Fruit fly (Drosophila melanogaster) whole organism, embryonic: ENCODE measurements around the gene ebd1.

Source experiments
- Asciz ChIP-seq: fragments of 200-800 bp; sonication (Bioruptor generic); optimal IDR thresholded peaks from 2 replicates; lab custom pipeline; 2017; ENCODE audit warnings: missing biosample characterization, mild to moderate bottlenecking, missing genetic modification characterization, missing genetic modification reagents
- Awh ChIP-seq: fragments of 200-800 bp; sonication (Bioruptor generic); IDR thresholded peaks from 2 replicates; pipeline ENCODE4, ENCODE4 v1.3.6; 2022; ENCODE audit warnings: missing biosample characterization, missing genetic modification characterization
- Bdp1 ChIP-seq: fragments of 200-800 bp; sonication (Bioruptor generic); optimal IDR thresholded peaks from 3 replicates; lab custom pipeline; 2016; ENCODE audit warnings: missing biosample characterization, missing genetic modification characterization
- CG10274 ChIP-seq: fragments of 200-800 bp; sonication (Bioruptor generic); optimal IDR thresholded peaks from 3 replicates; lab custom pipeline; 2017; ENCODE audit warnings: missing biosample characterization, mild to moderate bottlenecking, missing genetic modification characterization
- CG10366 ChIP-seq: fragments of 200-800 bp; sonication (Bioruptor generic); IDR thresholded peaks from 2 replicates; pipeline ENCODE4 v1.3.6; 2022; ENCODE audit warnings: missing biosample characterization, missing genetic modification characterization
- CG10654 ChIP-seq: fragments of 200-800 bp; sonication (Bioruptor generic); optimal IDR thresholded peaks from 2 replicates; lab custom pipeline; 2016; ENCODE audit warnings: missing biosample characterization, missing genetic modification characterization
- CG11093 ChIP-seq: fragments of 200-800 bp; sonication (Bioruptor generic); IDR thresholded peaks from 3 replicates; pipeline ENCODE4 v1.3.6; 2022; ENCODE audit warnings: missing biosample characterization, missing genetic modification characterization
- CG11456 ChIP-seq: fragments of 200-800 bp; sonication (Bioruptor generic); IDR thresholded peaks from 3 replicates; pipeline ENCODE4 v1.3.6; 2022; ENCODE audit warnings: missing biosample characterization, missing genetic modification characterization
- CG14050 ChIP-seq: fragments of 200-800 bp; sonication (Bioruptor generic); IDR thresholded peaks from 3 replicates; pipeline ENCODE4 v1.3.6; 2022; ENCODE audit warnings: missing biosample characterization, missing genetic modification characterization
- CG14860 ChIP-seq: fragments of 200-800 bp; sonication (Bioruptor generic); IDR thresholded peaks from 3 replicates; pipeline ENCODE4 v1.3.6; 2022; ENCODE audit warnings: missing biosample characterization, missing genetic modification characterization; ENCODE audit not compliant: partially characterized antibody
- CG1647 ChIP-seq: fragments of 200-800 bp; sonication (Bioruptor generic); optimal IDR thresholded peaks from 3 replicates; lab custom pipeline; 2016; ENCODE audit warnings: missing biosample characterization, missing genetic modification characterization
- CG16863 ChIP-seq: fragments of 200-800 bp; sonication (Bioruptor generic); optimal IDR thresholded peaks from 3 replicates; lab custom pipeline; 2016; ENCODE audit warnings: missing biosample characterization, missing genetic modification characterization
- CG2120 ChIP-seq: fragments of 200-800 bp; sonication (Bioruptor generic); optimal IDR thresholded peaks from 3 replicates; lab custom pipeline; 2016; ENCODE audit warnings: missing biosample characterization, missing genetic modification characterization
- CG2199 ChIP-seq: fragments of 200-800 bp; sonication (Bioruptor generic); IDR thresholded peaks from 3 replicates; pipeline ENCODE4 v1.3.6; 2022; ENCODE audit warnings: missing biosample characterization, missing genetic modification characterization
- CG2875 ChIP-seq: fragments of 200-800 bp; sonication (Bioruptor generic); optimal IDR thresholded peaks from 2 replicates; lab custom pipeline; 2017; ENCODE audit warnings: missing biosample characterization, mild to moderate bottlenecking, missing genetic modification characterization, missing genetic modification reagents
- CG31441 ChIP-seq: fragments of 200-800 bp; sonication (Bioruptor generic); IDR thresholded peaks from 2 replicates; pipeline ENCODE4 v1.3.6; 2022; ENCODE audit warnings: missing biosample characterization, missing genetic modification characterization
- CG33213 ChIP-seq: fragments of 200-800 bp; sonication (Bioruptor generic); optimal IDR thresholded peaks from 3 replicates; lab custom pipeline; 2016; ENCODE audit warnings: missing biosample characterization, missing genetic modification characterization
- CG3838 ChIP-seq: fragments of 200-800 bp; sonication (Bioruptor generic); optimal IDR thresholded peaks from 3 replicates; lab custom pipeline; 2016; ENCODE audit warnings: missing biosample characterization, missing genetic modification characterization
- CG4328 ChIP-seq: fragments of 200-800 bp; sonication (Bioruptor generic); optimal IDR thresholded peaks from 3 replicates; lab custom pipeline; 2017; ENCODE audit warnings: missing biosample characterization, missing genetic modification reagents, missing genetic modification characterization
- CG4360 ChIP-seq: fragments of 200-800 bp; sonication (Bioruptor generic); IDR thresholded peaks from 2 replicates; pipeline ENCODE4 v1.3.6; 2022; ENCODE audit warnings: missing biosample characterization, missing genetic modification characterization
- CG4404 ChIP-seq: fragments of 200-800 bp; sonication (Bioruptor generic); IDR thresholded peaks from 2 replicates; pipeline ENCODE4 v1.3.6; 2022; ENCODE audit warnings: missing biosample characterization, missing genetic modification characterization
- CG4617 ChIP-seq: fragments of 200-800 bp; sonication (Bioruptor generic); optimal IDR thresholded peaks from 3 replicates; lab custom pipeline; 2016; ENCODE audit warnings: missing biosample characterization, missing genetic modification characterization, borderline replicate concordance
- CG6791 ChIP-seq: fragments of 200-800 bp; sonication (Bioruptor generic); IDR thresholded peaks from 3 replicates; pipeline ENCODE4 v1.3.6; 2022; ENCODE audit warnings: missing biosample characterization, missing genetic modification characterization; ENCODE audit not compliant: partially characterized antibody
- CG7786 ChIP-seq: fragments of 200-800 bp; sonication (Bioruptor generic); optimal IDR thresholded peaks from 2 replicates; lab custom pipeline; 2016; ENCODE audit warnings: missing biosample characterization, missing genetic modification characterization
- CG8089 ChIP-seq: fragments of 200-800 bp; sonication (Bioruptor generic); optimal IDR thresholded peaks from 3 replicates; lab custom pipeline; 2016; ENCODE audit warnings: missing biosample characterization, missing genetic modification characterization
- CG8290 ChIP-seq, 3 experiments: fragments of 200-800 bp; sonication (Bioruptor generic); optimal IDR thresholded peaks; 2 replicates each; lab custom pipeline; 2016 to 2019; ENCODE audit warnings: missing biosample characterization in 3 of 3, missing genetic modification characterization in 3 of 3, mild to moderate bottlenecking in 2 of 3, moderate library complexity in 1 of 3
- CG9609 ChIP-seq: fragments of 200-800 bp; sonication (Bioruptor generic); optimal IDR thresholded peaks from 3 replicates; lab custom pipeline; 2016; ENCODE audit warnings: missing biosample characterization, missing genetic modification characterization
- CG9817 ChIP-seq: fragments of 200-800 bp; sonication (Bioruptor generic); optimal IDR thresholded peaks from 2 replicates; lab custom pipeline; 2018; ENCODE audit warnings: missing biosample characterization, mild to moderate bottlenecking, missing genetic modification characterization, moderate library complexity
- CrebB ChIP-seq: fragments of 200-800 bp; sonication (Bioruptor generic); optimal IDR thresholded peaks from 3 replicates; lab custom pipeline; 2018; ENCODE audit warnings: missing biosample characterization, mild to moderate bottlenecking, missing genetic modification characterization
- Eip74EF ChIP-seq, 2 experiments: fragments of 200-800 bp in 1 of 2; fragments of >200 bp in 1 of 2; sonication (Bioruptor generic) in 1 of 2; optimal IDR thresholded peaks; 2 replicates each; lab custom pipeline; 2017 to 2019; ENCODE audit warnings: missing biosample characterization in 2 of 2, missing genetic modification characterization in 2 of 2, mild to moderate bottlenecking in 1 of 2, moderate library complexity in 1 of 2
- HLH4C ChIP-seq: fragments of 200-800 bp; sonication (Bioruptor generic); IDR thresholded peaks from 3 replicates; pipeline ENCODE4 v1.3.6; 2022; ENCODE audit warnings: missing biosample characterization, missing genetic modification characterization; ENCODE audit not compliant: partially characterized antibody
- HLHmδ ChIP-seq: fragments of 200-800 bp; sonication (Bioruptor generic); optimal IDR thresholded peaks from 2 replicates; lab custom pipeline; 2018; ENCODE audit warnings: missing biosample characterization, mild to moderate bottlenecking, missing genetic modification characterization, moderate library complexity
- Nf-YB ChIP-seq: fragments of 200-800 bp; sonication (Bioruptor generic); optimal IDR thresholded peaks from 3 replicates; lab custom pipeline; 2019; ENCODE audit warnings: missing biosample characterization, mild to moderate bottlenecking, missing genetic modification characterization, moderate library complexity
- Oaz ChIP-seq: fragments of 200-800 bp; sonication (Bioruptor generic); IDR thresholded peaks from 2 replicates; pipeline ENCODE4 v1.3.6; 2022; ENCODE audit warnings: missing biosample characterization, missing genetic modification characterization
- YL-1 ChIP-seq: fragments of 200-800 bp; sonication (Bioruptor generic); optimal IDR thresholded peaks from 3 replicates; lab custom pipeline; 2017; ENCODE audit warnings: missing biosample characterization, mild to moderate bottlenecking, missing genetic modification characterization
- crol ChIP-seq: fragments of 200-800 bp; sonication (Bioruptor generic); IDR thresholded peaks from 2 replicates; pipeline ENCODE4 v1.3.6; 2022; ENCODE audit warnings: missing biosample characterization, missing genetic modification characterization
- da ChIP-seq: fragments of 200-800 bp; sonication (Bioruptor generic); optimal IDR thresholded peaks from 2 replicates; lab custom pipeline; 2016; ENCODE audit warnings: missing biosample characterization, missing genetic modification characterization
- dimm ChIP-seq: fragments of 200-800 bp; sonication (Bioruptor generic); IDR thresholded peaks from 2 replicates; pipeline ENCODE4 v1.3.6; 2022; ENCODE audit warnings: missing biosample characterization, missing genetic modification characterization
- dm ChIP-seq: fragments of 200-800 bp; sonication (Bioruptor generic); optimal IDR thresholded peaks from 3 replicates; lab custom pipeline; 2016; ENCODE audit warnings: missing biosample characterization, missing genetic modification characterization
- gro ChIP-seq: fragments of 200-800 bp; sonication (Bioruptor generic); optimal IDR thresholded peaks from 2 replicates; lab custom pipeline; 2016; ENCODE audit warnings: missing biosample characterization, missing genetic modification characterization
- kah ChIP-seq: fragments of 200-800 bp; sonication (Bioruptor generic); optimal IDR thresholded peaks from 2 replicates; lab custom pipeline; 2018; ENCODE audit warnings: missing biosample characterization, mild to moderate bottlenecking, missing genetic modification characterization
- nmo ChIP-seq: fragments of 200-800 bp; sonication (Bioruptor generic); optimal IDR thresholded peaks from 2 replicates; lab custom pipeline; 2018; ENCODE audit warnings: missing biosample characterization, mild to moderate bottlenecking, missing genetic modification characterization, moderate library complexity
- org-1 ChIP-seq: fragments of 200-800 bp; sonication (Bioruptor generic); optimal IDR thresholded peaks from 2 replicates; lab custom pipeline; 2017; ENCODE audit warnings: missing biosample characterization, missing genetic modification characterization
- phol ChIP-seq: fragments of 200-800 bp; sonication (Bioruptor generic); optimal IDR thresholded peaks from 3 replicates; lab custom pipeline; 2018; ENCODE audit warnings: missing biosample characterization, mild to moderate bottlenecking, missing genetic modification characterization, moderate library complexity
- pzg ChIP-seq: fragments of 200-800 bp; sonication (Bioruptor generic); optimal IDR thresholded peaks from 3 replicates; lab custom pipeline; 2018; ENCODE audit warnings: missing biosample characterization, mild to moderate bottlenecking, missing genetic modification characterization, moderate library complexity
- run ChIP-seq: fragments of 200-800 bp; sonication (Bioruptor generic); optimal IDR thresholded peaks from 3 replicates; lab custom pipeline; 2018; ENCODE audit warnings: missing biosample characterization, mild to moderate bottlenecking, missing genetic modification characterization
- sna ChIP-seq: fragments of 200-800 bp; sonication (Bioruptor generic); IDR thresholded peaks from 2 replicates; pipeline ENCODE4 v1.3.6; 2022; ENCODE audit warnings: missing biosample characterization, missing genetic modification characterization; ENCODE audit not compliant: partially characterized antibody
- vfl ChIP-seq: fragments of 200-800 bp; sonication (Bioruptor generic); optimal IDR thresholded peaks from 2 replicates; lab custom pipeline; 2016; ENCODE audit warnings: missing biosample characterization, missing genetic modification characterization
- yki ChIP-seq: fragments of >200 bp; optimal IDR thresholded peaks from 3 replicates; lab custom pipeline; 2018
- zen ChIP-seq: fragments of 200-800 bp; sonication (Bioruptor generic); optimal IDR thresholded peaks from 3 replicates; lab custom pipeline; 2018; ENCODE audit warnings: missing biosample characterization, mild to moderate bottlenecking, missing genetic modification characterization, moderate library complexity

Gene ebd1

DNA sequence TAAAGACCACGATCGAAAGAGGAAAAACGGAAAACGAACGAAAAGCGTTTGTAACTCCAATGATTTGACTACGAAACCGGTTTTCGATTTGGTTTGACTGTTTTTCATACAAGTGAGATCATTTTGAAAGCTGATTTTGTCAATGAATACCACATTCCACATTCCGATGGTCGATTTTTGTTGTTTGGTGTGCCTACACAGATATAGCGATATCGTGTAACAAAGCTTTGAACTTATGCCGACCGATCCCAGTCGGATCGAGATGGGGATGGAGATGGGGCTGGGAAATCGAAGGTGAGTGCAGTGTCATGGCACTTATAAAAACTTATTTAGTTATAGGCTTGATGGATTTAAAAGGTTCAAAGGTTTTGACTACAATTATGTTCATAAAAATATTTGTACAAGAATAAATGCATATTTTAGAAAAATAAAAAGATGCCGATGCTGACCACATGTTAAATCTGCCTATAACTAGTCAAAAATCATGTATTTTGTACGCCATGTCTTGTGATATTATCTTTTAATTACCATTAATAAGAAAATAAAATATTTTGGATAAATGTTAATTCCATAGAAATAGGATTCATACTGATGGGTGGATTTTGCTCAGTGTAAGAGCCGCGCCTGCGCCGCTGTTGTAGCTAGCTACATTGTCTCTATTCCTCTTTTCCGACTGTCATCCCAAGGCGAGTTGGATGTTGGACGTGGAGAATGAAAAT, 43.0 kb downstream of the ebd1 start (continued):
- TF ChIP-seq CG2120 (GFP tag; lab: Kevin White, UChicago) = peak; percentile 35
- TF ChIP-seq CG4404 (GFP tag; lab: Robert Waterston, UW) = no peak
- TF ChIP-seq kah (GFP tag; lab: Kevin White, UChicago) = peak; percentile 40
- peak; percentile 45 for TF ChIP-seq Nf-YB (GFP tag; lab: Kevin White, UChicago)
- TF ChIP-seq CG33213 (GFP tag; lab: Kevin White, UChicago) = no peak
- no peak for TF ChIP-seq CG6791
- TF ChIP-seq HLH4C (GFP tag; lab: Robert Waterston, UW) = no peak
- no peak for TF ChIP-seq sna
- TF ChIP-seq zen (tag; lab: Kevin White, UChicago) = peak; percentile 3
- no peak for TF ChIP-seq pzg (GFP tag; lab: Kevin White, UChicago)
- no peak for TF ChIP-seq CG8089
- TF ChIP-seq Bdp1 = no peak
- no peak for TF ChIP-seq CG3838 (GFP tag; lab: Kevin White, UChicago)
- TF ChIP-seq nmo (GFP tag; lab: Kevin White, UChicago) = peak; percentile 76
- TF ChIP-seq Awh (GFP tag; lab: Robert Waterston, UW) = peak; percentile 17; the same call in 1 of the 2 replicates
- TF ChIP-seq CG31441 = peak; percentile 84
- TF ChIP-seq dimm = no peak
- TF ChIP-seq CG10654 (GFP tag; lab: Kevin White, UChicago) = peak; percentile 35
- no peak for TF ChIP-seq vfl (GFP tag; lab: Kevin White, UChicago)
- peak; percentile 52 for TF ChIP-seq CG10366 (GFP tag; lab: Robert Waterston, UW)
- TF ChIP-seq Asciz (GFP tag; lab: Kevin White, UChicago) = peak; percentile 74
- peak in 1 of 2 experiments; percentile 44 for TF ChIP-seq Eip74EF (GFP tag; optimal IDR thresholded peaks at IDR 0.05; lab: Kevin White, UChicago)
- TF ChIP-seq YL-1 (GFP tag; lab: Kevin White, UChicago) = no peak
- no peak for TF ChIP-seq CG4617 (GFP tag; lab: Kevin White, UChicago)
- TF ChIP-seq gro = no peak
- peak; percentile 7 for TF ChIP-seq CG4328
- no peak for TF ChIP-seq HLHmδ
- TF ChIP-seq CG16863 (GFP tag; lab: Kevin White, UChicago) = no peak
- no peak for TF ChIP-seq CG9609 (GFP tag; lab: Kevin White, UChicago)
- no peak for TF ChIP-seq CG10274 (GFP tag; lab: Kevin White, UChicago)
- TF ChIP-seq CG9817 (tag; lab: Kevin White, UChicago) = no peak
- peak; percentile 51 for TF ChIP-seq CG2875 (GFP tag; lab: Kevin White, UChicago)
- no peak for TF ChIP-seq CG4360 (GFP tag; lab: Robert Waterston, UW)
- TF ChIP-seq CG11093 (GFP tag; lab: Robert Waterston, UW) = 0 out of 3 replicates have a peak, but pooled peaks have one; percentile 19
- TF ChIP-seq run (tag; lab: Kevin White, UChicago) = no peak
- TF ChIP-seq CrebB (tag; lab: Kevin White, UChicago) = no peak
- peak; percentile 81 for TF ChIP-seq phol (tag; lab: Kevin White, UChicago)
- TF ChIP-seq CG7786 = no peak
- TF ChIP-seq CG11456 (GFP tag; lab: Robert Waterston, UW) = no peak
- no peak for TF ChIP-seq CG14050 (GFP tag; lab: Robert Waterston, UW)
- TF ChIP-seq CG1647 = no peak
- TF ChIP-seq yki (lab: Kevin White, UChicago) = no peak
- TF ChIP-seq da (GFP tag; lab: Kevin White, UChicago) = no peak
- no peak for TF ChIP-seq org-1
- no peak for TF ChIP-seq dm (GFP tag; lab: Kevin White, UChicago)
- no peak for TF ChIP-seq Oaz (GFP tag; lab: Robert Waterston, UW)
- peak; percentile 3 for TF ChIP-seq CG8290 (GFP tag; optimal IDR thresholded peaks at IDR 0.05; lab: Kevin White, UChicago)
- no peak for TF ChIP-seq CG8290 (tag; optimal IDR thresholded peaks at IDR 0.05; lab: Kevin White, UChicago)
- no peak for TF ChIP-seq crol
- TF ChIP-seq CG2199 = peak; percentile 7; the same call in 1 of the 3 replicates
- TF ChIP-seq CG14860 (GFP tag; lab: Robert Waterston, UW) = no peak
